ENCODE assay signal across 1 fruit fly cellular context in the genomic region with DNA sequence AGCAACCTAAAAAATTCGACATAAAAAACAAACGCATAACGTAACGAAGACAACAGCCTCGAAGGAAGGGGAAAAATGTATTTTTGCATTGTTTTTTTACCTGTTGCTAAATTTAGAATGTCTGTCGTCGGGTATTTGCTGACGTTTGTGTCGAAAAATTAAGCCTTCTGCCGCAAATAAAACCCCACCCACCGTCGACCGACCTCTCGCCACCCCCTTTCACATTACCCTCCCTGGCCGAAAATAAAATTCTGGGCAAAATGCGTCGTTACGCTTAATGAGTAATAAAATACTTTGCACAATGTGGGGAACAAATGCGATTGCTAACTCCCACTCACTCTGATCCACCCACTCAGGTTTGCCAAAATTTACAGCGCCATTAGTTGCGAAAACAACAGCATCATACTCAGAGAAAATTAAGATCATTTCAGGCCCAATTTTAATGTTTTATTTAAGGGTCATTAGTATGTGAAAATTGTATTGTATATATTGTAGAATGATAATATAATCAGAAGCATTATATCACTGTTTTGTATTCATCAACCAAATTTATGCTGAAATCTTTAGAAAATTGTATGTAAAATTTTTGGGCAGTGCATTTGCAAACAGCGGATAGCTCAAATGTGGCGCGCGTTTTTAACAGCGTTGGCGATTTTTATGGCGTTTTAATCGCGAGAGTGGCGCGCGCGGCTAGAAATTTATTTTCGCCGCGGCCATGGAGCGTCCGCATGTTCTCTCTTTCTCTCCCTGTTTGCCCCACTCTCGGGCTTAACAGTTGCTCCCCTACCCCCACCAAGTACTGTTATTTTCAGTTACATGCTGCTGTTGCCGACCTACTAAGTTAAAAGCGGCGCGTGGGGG.
TF ChIP-seq lines count a peak whose summit lies in the region.

No protein-coding gene starts in this region.

TF ChIP-seq in whole organism, embryonic, 481 proteins besides CTCF, POLR2A, EP300 and RAD21 (continued from another document):
- 0 out of 3 replicates have a peak, but pooled peaks have one; percentile 18 for TF ChIP-seq Doc3 (GFP tag; IDR thresholded peaks at IDR 0.05; lab: Robert Waterston, UW; ENCODE audit: partially characterized antibody)
- no peak for TF ChIP-seq CG32772 (GFP tag; IDR thresholded peaks at IDR 0.05; lab: Robert Waterston, UW)
- 0 out of 3 replicates have a peak, but pooled peaks have one; percentile 25 for TF ChIP-seq CG7357 (GFP tag; IDR thresholded peaks at IDR 0.05; lab: Robert Waterston, UW)
- no peak for TF ChIP-seq CG4360 (GFP tag; IDR thresholded peaks at IDR 0.05; lab: Robert Waterston, UW)
- TF ChIP-seq Meics (GFP tag; optimal IDR thresholded peaks at IDR 0.05; lab: Kevin White, UChicago), result peak; percentile 70
- TF ChIP-seq vnd (GFP tag; IDR thresholded peaks at IDR 0.05; lab: Robert Waterston, UW; ENCODE audit: partially characterized antibody), result no peak
- no peak for TF ChIP-seq klu (GFP tag; IDR thresholded peaks at IDR 0.05; lab: Robert Waterston, UW)
- TF ChIP-seq chn (GFP tag; optimal IDR thresholded peaks at IDR 0.05; lab: Kevin White, UChicago), result no peak
- peak; percentile 54 for TF ChIP-seq org-1 (GFP tag; optimal IDR thresholded peaks at IDR 0.05; lab: Kevin White, UChicago)
- peak; percentile 63 for TF ChIP-seq grau (tag; optimal IDR thresholded peaks at IDR 0.05; lab: Kevin White, UChicago)
- no peak for TF ChIP-seq ac (GFP tag; optimal IDR thresholded peaks at IDR 0.05; lab: Kevin White, UChicago)
- no peak for TF ChIP-seq seq (GFP tag; IDR thresholded peaks at IDR 0.05; lab: Robert Waterston, UW)
- TF ChIP-seq CG4820 (GFP tag; optimal IDR thresholded peaks at IDR 0.05; lab: Kevin White, UChicago), result no peak
- peak; percentile 14 for TF ChIP-seq corto (GFP tag; optimal IDR thresholded peaks at IDR 0.05; lab: Kevin White, UChicago)
- TF ChIP-seq CG31224 (GFP tag; IDR thresholded peaks at IDR 0.05; lab: Robert Waterston, UW), result peak; percentile 56
- TF ChIP-seq crol (GFP tag; IDR thresholded peaks at IDR 0.05; lab: Robert Waterston, UW), result peak; percentile 95
- no peak for TF ChIP-seq NFAT (GFP tag; IDR thresholded peaks at IDR 0.05; lab: Robert Waterston, UW)
- peak; percentile 62 for TF ChIP-seq CG2678 (tag; optimal IDR thresholded peaks at IDR 0.05; lab: Kevin White, UChicago)
- TF ChIP-seq Sin3A (optimal IDR thresholded peaks at IDR 0.05; lab: Kevin White, UChicago), result no peak
- TF ChIP-seq pb (GFP tag; optimal IDR thresholded peaks at IDR 0.05; lab: Kevin White, UChicago), result no peak
- TF ChIP-seq CG1024 (GFP tag; IDR thresholded peaks at IDR 0.05; lab: Robert Waterston, UW), result no peak
- no peak for TF ChIP-seq Elba2 (GFP tag; optimal IDR thresholded peaks at IDR 0.05; lab: Kevin White, UChicago)
- no peak for TF ChIP-seq CG3995 (GFP tag; optimal IDR thresholded peaks at IDR 0.05; lab: Kevin White, UChicago)
- TF ChIP-seq GATAe (GFP tag; conservative IDR thresholded peaks at IDR 0.05; lab: Robert Waterston, UW), result no peak
- no peak for TF ChIP-seq CG6683 (GFP tag; optimal IDR thresholded peaks at IDR 0.05; lab: Kevin White, UChicago)
- no peak for TF ChIP-seq grn (GFP tag; optimal IDR thresholded peaks at IDR 0.05; lab: Kevin White, UChicago)
- TF ChIP-seq her (GFP tag; optimal IDR thresholded peaks at IDR 0.05; lab: Kevin White, UChicago), result no peak
- TF ChIP-seq CG5245 (GFP tag; optimal IDR thresholded peaks at IDR 0.05; lab: Kevin White, UChicago), result no peak
- no peak for TF ChIP-seq knrl (GFP tag; IDR thresholded peaks at IDR 0.05; lab: Robert Waterston, UW; ENCODE audit: partially characterized antibody)
- no peak for TF ChIP-seq tap (tag; optimal IDR thresholded peaks at IDR 0.05; lab: Kevin White, UChicago)
- no peak for TF ChIP-seq sens (GFP tag; lab: Kevin White, UChicago)
TF ChIP-seq in whole organism, embryonic: peak in this region for 146.
